Worm (Caenorhabditis elegans) whole organism, midembryonic: ENCODE data around the gene T07D4.2.

Experiments used
- T22C8.4 ChIP-seq: fragments of 200-800 bp; sonication (Bioruptor generic); IDR thresholded peaks from 2 replicates; pipeline ENCODE4 v1.3.6; 2022; ENCODE audit warnings: missing genetic modification characterization, missing compliant biosample characterization
- flt-1 ChIP-seq: fragments of 200-800 bp; sonication (Bioruptor generic); IDR thresholded peaks from 2 replicates; pipeline ENCODE4 v1.3.6; 2022; ENCODE audit warnings: missing genetic modification characterization, missing compliant biosample characterization
- ref-1 ChIP-seq: fragments of 200-800 bp; sonication (Bioruptor generic); conservative IDR thresholded peaks from 2 replicates; pipeline ENCODE4 v1.3.6; 2022; ENCODE audit warnings: missing genetic modification reagents, missing genetic modification characterization, missing compliant biosample characterization
- tab-1 ChIP-seq: fragments of 200-800 bp; sonication (Bioruptor generic); IDR thresholded peaks from 2 replicates; pipeline ENCODE4 v1.3.6; 2022; ENCODE audit warnings: missing genetic modification characterization, missing compliant biosample characterization
- ztf-29 ChIP-seq: fragments of 200-800 bp; sonication (Bioruptor generic); IDR thresholded peaks from 2 replicates; pipeline ENCODE4 v1.3.6; 2022; ENCODE audit warnings: missing genetic modification reagents, missing genetic modification characterization, missing compliant biosample characterization

ce11 chrII:8830917-8831316 lies 42.8 kb downstream of the T07D4.2 start:
- TF ChIP-seq ztf-29 (GFP tag; lab: Robert Waterston, UW) (no peak), tab-1 (no peak), T22C8.4 (GFP tag; lab: Robert Waterston, UW) (no peak), flt-1 (GFP tag; lab: Robert Waterston, UW) (no peak), ref-1 (GFP tag; lab: Robert Waterston, UW) (no peak)
